Worm (Caenorhabditis elegans) whole organism, mixed stage, embryonic: Measurements from ENCODE around the gene VW02B12L.2.
A peak's percentile ranks its signal among the peaks of the same experiment; 100 is the strongest.

Experiments
- M03D4.4 ChIP-seq: sonication (generic microtip); optimal IDR thresholded peaks from 2 replicates; lab custom pipeline; 2017; ENCODE audit warnings: mild to moderate bottlenecking, missing genetic modification characterization, missing compliant biosample characterization
- ceh-43 ChIP-seq: fragments of 200-800 bp; sonication (Bioruptor generic); optimal IDR thresholded peaks from 2 replicates; lab custom pipeline; 2018; ENCODE audit warnings: mild to moderate bottlenecking, missing genetic modification characterization, moderate library complexity, missing compliant biosample characterization
- elt-3 ChIP-seq: fragments of 150-350 bp; optimal IDR thresholded peaks from 2 replicates; lab custom pipeline; 2014; ENCODE audit warnings: missing biosample characterization, missing genetic modification characterization
- nhr-237 ChIP-seq: fragments of 150-350 bp; optimal IDR thresholded peaks from 2 replicates; lab custom pipeline; 2014; ENCODE audit warnings: missing biosample characterization, missing genetic modification characterization
- sem-2 ChIP-seq: fragments of 200-800 bp; sonication (Bioruptor generic); optimal IDR thresholded peaks from 2 replicates; lab custom pipeline; 2018; ENCODE audit warnings: mild to moderate bottlenecking, missing genetic modification characterization, missing compliant biosample characterization
- snpc-4 ChIP-seq: fragments of 150-350 bp; optimal IDR thresholded peaks from 2 replicates; lab custom pipeline; 2014; ENCODE audit warnings: missing biosample characterization, missing genetic modification characterization

DNA sequence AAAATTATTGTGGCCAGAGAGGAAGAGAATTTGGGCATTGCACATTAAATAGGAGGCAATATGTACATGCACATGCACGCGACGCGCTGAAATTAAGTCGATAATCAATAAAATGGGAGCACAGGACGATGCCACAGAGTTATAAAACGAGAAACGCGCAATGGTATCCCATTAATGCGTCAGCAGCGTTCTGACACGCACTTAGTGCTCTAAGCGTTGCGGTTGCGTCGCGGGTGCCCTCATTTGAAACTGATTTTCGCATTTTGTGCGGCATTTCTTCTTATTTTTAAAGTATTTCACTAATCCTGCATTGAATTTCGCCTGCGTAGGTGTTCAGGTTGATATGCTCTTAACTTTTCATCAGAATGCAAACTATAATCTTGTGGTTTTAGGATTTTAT, 12.9 kb upstream of the VW02B12L.2 start, which contains the start of gene rsp-1:
- TF ChIP-seq elt-3 (peak; percentile 40), M03D4.4 (tag; lab: Kevin White, UChicago) (peak; percentile 37), sem-2 (no peak), nhr-237 (tag; lab: Kevin White, UChicago) (peak; percentile 72), snpc-4 (tag; lab: Kevin White, UChicago) (no peak), ceh-43 (GFP tag; lab: Kevin White, UChicago) (peak; percentile 53)
